Worm (Caenorhabditis elegans): ENCODE data around the gene Y39H10A.1.

DNA sequence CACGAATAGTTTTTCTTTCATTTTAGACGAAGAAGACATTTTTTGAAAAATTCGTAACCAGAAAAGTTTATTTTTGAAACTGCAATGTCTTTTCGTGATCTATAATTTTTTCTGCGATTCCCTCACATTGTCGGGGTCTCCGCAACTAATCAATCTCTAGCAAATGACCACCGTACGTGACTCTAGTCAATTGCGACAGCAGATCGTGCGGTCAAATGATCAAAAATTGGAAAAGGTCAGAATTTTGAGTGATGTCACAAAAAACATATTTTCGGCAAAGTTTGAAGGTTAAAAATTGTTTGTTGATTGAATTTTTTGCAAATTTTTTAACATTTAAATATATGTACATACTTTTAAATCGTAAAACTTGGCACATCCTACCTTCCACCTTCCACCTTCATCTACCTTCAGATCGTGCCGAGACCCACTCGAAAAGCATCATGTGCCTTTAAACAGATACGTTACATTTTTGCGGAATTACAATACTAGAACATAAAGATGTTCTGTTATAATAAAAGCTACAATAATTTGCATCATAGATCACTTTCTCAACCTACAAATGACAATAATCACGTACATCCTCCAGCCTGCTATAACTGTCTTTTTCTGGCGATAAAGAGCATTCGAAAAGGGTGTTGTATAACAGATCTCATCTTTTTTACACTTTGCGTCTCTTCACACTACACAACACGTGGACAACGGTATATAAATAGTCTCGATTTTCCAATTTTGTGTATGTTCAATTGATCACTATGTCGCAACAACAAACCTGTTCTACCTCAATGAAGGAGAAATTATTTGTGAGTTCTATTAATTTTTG, 4.6 kb downstream of the Y39H10A.1 start, which contains the start of the genes R08E5.1 and rips-1:
- no peak for TF ChIP-seq che-1 (tag; optimal IDR thresholded peaks at IDR 0.05)
- no peak for TF ChIP-seq ttx-3 (tag; optimal IDR thresholded peaks at IDR 0.05)
- TF ChIP-seq hlh-13 (GFP tag; optimal IDR thresholded peaks at IDR 0.05) = no peak
- no peak for TF ChIP-seq ets-4 (tag; optimal IDR thresholded peaks at IDR 0.05)
- TF ChIP-seq pag-3 (tag; optimal IDR thresholded peaks at IDR 0.05; ENCODE audit: borderline replicate concordance) = no peak
- no peak for TF ChIP-seq eyg-1 (tag; optimal IDR thresholded peaks at IDR 0.05)
- no peak for TF ChIP-seq tbx-2 (tag; optimal IDR thresholded peaks at IDR 0.05)
- no peak for TF ChIP-seq nhr-11 (tag; optimal IDR thresholded peaks at IDR 0.05)
- no peak for TF ChIP-seq ama-1 (optimal IDR thresholded peaks at IDR 0.05)
- TF ChIP-seq unc-42 (tag; optimal IDR thresholded peaks at IDR 0.05) = no peak
- TF ChIP-seq pha-4 (tag; optimal IDR thresholded peaks at IDR 0.05) = no peak
